Fruit fly (Drosophila melanogaster) whole organism: ENCODE measurements around the gene CG6138.

ENCODE experiments used
- CG8478 ChIP-seq: fragments of >200 bp; optimal IDR thresholded peaks from 2 replicates; lab custom pipeline; 2018; ENCODE audit warnings: inconsistent platforms
- Dll ChIP-seq: fragments of >200 bp; optimal IDR thresholded peaks from 2 replicates; lab custom pipeline; 2017
- EcR ChIP-seq, 2 experiments: fragments of >200 bp; optimal IDR thresholded peaks; 2 replicates each; lab custom pipeline; 2017; ENCODE audit warnings: missing biosample characterization in 2 of 2, missing genetic modification characterization in 2 of 2, missing genetic modification reagents in 2 of 2
- pan ChIP-seq: fragments of >200 bp; optimal IDR thresholded peaks from 2 replicates; lab custom pipeline; 2017
- psq ChIP-seq: fragments of >200 bp; optimal IDR thresholded peaks from 2 replicates; lab custom pipeline; 2017
- usp ChIP-seq: fragments of >200 bp; optimal IDR thresholded peaks from 2 replicates; lab custom pipeline; 2017; ENCODE audit warnings: missing biosample characterization, missing genetic modification characterization, mixed read lengths

CG6138 gene

DNA sequence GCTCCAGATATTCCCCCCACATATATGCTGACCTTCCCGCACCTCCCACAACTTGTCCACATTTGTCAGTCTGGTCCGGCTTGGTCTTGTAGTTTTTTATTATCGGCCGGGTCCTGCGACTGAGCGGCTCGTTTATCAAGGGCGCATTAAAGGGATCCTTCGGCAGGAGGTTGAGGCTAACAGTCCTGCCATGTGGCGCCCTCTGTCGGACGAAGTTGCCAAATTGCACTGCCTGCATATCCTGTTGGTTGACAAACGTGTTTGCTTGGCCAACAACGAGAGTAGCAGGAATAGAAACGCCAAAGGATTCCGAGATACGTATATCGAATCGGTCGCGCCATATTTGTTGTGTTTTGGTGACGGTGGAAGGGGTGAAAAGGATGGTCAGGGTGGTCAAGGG is 36.5 kb downstream of the CG6138 start:
- TF ChIP-seq CG8478 (lab: Kevin White, UChicago) = no peak
- TF ChIP-seq Dll (lab: Kevin White, UChicago) = no peak
- TF ChIP-seq usp (GFP tag; lab: Kevin White, UChicago) = no peak
- TF ChIP-seq EcR (GFP tag; optimal IDR thresholded peaks at IDR 0.05; lab: Kevin White, UChicago) = no peak
- TF ChIP-seq psq (lab: Kevin White, UChicago) = no peak
- TF ChIP-seq pan (lab: Kevin White, UChicago) = no peak

- TF ChIP-seq pan (lab: Kevin White, UChicago) (no peak), psq (lab: Kevin White, UChicago) (no peak), EcR (GFP tag; optimal IDR thresholded peaks at IDR 0.05; lab: Kevin White, UChicago) (no peak), usp (GFP tag; lab: Kevin White, UChicago) (no peak)
These were observed 40.6 kb downstream of the CG6138 start for dm6 chr2L:10607697-10608096.

DNA sequence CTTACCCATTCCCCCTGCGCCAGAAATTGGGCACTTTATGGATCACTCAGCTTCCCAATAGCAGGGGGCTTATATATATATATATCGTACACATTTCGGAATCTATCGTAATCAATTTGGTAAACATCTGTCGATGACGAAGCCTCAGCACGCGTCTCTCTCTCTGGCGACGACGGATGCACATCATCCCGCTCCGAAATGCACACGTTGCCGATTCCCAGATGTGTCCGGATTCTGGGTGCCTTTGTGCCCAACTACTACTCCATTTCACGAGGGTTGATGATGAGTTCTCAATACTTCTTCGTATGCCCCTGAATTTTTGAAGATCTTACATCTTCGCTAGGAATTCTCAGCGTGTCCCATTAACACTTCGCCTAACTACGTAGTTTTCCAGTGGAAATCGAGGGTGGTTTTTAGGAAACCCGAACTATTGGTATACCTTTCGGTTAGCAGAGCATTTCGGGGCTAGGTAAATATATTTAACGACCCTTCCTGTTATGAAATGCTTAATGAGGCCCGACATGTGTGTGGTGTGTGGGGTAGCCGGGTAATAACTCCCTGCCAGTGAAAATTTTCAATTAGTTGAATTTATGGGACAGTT is 41.7 kb downstream of the CG6138 start:
- TF ChIP-seq CG8478 (lab: Kevin White, UChicago) (no peak), Dll (lab: Kevin White, UChicago) (no peak), psq (lab: Kevin White, UChicago) (no peak), usp (GFP tag; lab: Kevin White, UChicago) (no peak), EcR (GFP tag; optimal IDR thresholded peaks at IDR 0.05; lab: Kevin White, UChicago) (no peak), pan (lab: Kevin White, UChicago) (no peak)

dm6 chr2L:10613104-10613503 is 46.0 kb downstream of the CG6138 start:
- no peak for TF ChIP-seq EcR (GFP tag; optimal IDR thresholded peaks at IDR 0.05; lab: Kevin White, UChicago)
- no peak for TF ChIP-seq usp (GFP tag; lab: Kevin White, UChicago)
- no peak for TF ChIP-seq pan (lab: Kevin White, UChicago)
- no peak for TF ChIP-seq Dll (lab: Kevin White, UChicago)
- no peak for TF ChIP-seq CG8478 (lab: Kevin White, UChicago)
- no peak for TF ChIP-seq psq (lab: Kevin White, UChicago)

DNA sequence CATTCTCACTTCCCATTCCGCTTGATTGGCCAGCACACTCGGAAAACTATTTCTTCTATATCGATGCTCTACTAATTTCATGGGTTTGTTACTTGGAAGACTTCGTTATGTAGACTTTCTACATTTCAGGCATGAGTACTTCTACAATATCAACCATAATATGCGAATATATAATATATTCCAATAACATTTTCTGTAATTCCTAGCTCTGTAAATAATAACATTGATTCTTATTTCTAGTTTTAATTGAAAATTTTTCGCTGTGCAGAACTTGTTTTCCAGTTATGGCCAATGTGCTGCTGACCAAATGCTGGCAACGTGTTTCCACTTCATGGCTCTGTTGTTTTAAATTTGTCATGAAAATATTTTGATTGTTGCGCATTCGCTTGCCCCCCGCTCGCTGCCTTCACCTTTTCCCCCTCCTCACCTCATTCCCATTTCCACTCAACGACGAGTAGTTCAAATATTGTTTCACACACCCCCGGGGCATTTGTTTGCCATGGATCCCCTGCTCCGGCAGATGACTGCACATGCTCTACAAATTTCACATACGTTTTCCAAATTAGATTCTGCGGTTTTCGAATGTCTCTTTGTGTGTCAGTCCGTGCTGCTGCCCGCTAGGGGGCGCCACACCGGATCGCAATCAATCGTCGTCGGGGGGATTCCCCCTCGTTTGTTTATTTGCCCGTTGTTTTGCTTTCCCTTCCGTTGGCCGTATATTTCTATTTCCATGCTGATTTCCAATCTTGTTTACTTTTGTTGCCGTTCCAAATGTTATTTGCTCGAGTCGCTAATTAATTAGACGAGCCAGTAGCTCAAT is 47.8 kb downstream of the CG6138 start:
- TF ChIP-seq Dll (lab: Kevin White, UChicago) = no peak
- no peak for TF ChIP-seq EcR (GFP tag; optimal IDR thresholded peaks at IDR 0.05; lab: Kevin White, UChicago)
- TF ChIP-seq usp (GFP tag; lab: Kevin White, UChicago) = no peak
- no peak for TF ChIP-seq CG8478 (lab: Kevin White, UChicago)
- no peak for TF ChIP-seq psq (lab: Kevin White, UChicago)
- TF ChIP-seq pan (lab: Kevin White, UChicago) = no peak

- no peak for TF ChIP-seq usp (GFP tag; lab: Kevin White, UChicago)
- no peak for TF ChIP-seq Dll (lab: Kevin White, UChicago)
- TF ChIP-seq psq (lab: Kevin White, UChicago) = no peak
- TF ChIP-seq CG8478 (lab: Kevin White, UChicago) = no peak
- no peak for TF ChIP-seq EcR (GFP tag; optimal IDR thresholded peaks at IDR 0.05; lab: Kevin White, UChicago)
- no peak for TF ChIP-seq pan (lab: Kevin White, UChicago)
These were observed 48.8 kb downstream of the CG6138 start for dm6 chr2L:10615889-10616288.

DNA sequence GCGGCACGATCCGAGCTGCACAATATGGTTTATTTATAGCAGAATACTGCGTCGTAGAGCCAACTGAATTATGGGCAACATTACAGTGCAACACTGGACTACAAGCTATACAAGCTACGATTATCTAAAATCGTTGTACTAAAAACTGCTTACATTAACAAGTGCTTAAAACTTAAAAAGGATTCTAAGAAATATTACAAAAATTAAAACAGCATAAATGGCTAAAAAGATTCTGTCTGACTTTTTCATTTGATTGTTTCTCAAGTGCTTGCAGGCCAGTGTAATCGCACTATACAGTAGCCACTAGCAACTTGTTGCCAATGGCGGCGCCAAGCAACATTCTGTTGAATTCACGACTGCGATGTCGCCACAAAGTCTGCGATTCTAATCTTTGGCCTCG is 49.7 kb downstream of the CG6138 start:
- no peak for TF ChIP-seq psq (lab: Kevin White, UChicago)
- TF ChIP-seq Dll (lab: Kevin White, UChicago) = no peak
- no peak for TF ChIP-seq usp (GFP tag; lab: Kevin White, UChicago)
- TF ChIP-seq CG8478 (lab: Kevin White, UChicago) = no peak
- TF ChIP-seq pan (lab: Kevin White, UChicago) = no peak
- no peak for TF ChIP-seq EcR (GFP tag; optimal IDR thresholded peaks at IDR 0.05; lab: Kevin White, UChicago)
